Fruit fly (Drosophila melanogaster): ENCODE measurements around the gene bigmax.

Gene bigmax

DNA sequence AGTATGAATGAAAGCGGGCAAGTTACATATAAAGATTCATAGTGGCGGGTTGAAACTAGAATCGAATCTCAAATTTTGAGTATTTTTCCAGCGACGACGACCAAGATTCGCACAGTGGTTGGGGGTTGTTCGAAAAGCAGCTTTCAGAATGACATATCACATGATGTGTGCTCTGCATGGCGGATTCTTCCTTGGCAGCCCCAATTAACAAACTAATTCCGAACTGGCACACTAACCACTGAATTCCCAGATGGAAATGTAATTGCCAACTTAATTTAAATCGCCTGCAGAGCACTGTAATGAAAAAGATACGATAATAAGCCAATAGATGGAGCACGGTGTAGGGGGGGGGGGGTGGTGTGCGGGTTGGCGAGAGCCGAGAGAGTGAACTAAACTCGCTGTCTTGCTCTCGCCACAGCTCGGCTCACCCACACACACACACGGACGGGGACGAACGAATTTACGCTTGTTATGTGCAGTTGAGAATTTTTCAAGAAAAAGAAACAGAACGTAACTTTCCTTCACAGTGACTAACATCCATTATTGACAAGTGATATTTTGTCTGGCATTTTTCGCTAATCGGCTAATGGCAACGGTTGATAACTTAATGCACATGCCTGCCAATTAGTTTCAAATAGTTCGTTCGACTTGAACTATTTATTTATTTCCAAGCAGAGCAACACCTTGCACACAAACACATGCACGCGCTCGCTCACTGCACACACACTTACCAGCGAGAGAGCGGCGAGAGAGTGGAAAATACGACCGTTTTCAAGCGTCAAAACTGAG lies 7.1 kb downstream of the bigmax start (continued):
- TF ChIP-seq gem (tag; optimal IDR thresholded peaks at IDR 0.05) (peak; percentile 97), salm (tag; optimal IDR thresholded peaks at IDR 0.05) (peak; percentile 89), CG10209 (GFP tag; optimal IDR thresholded peaks at IDR 0.05) (peak; percentile 96), CG42726 (GFP tag; IDR thresholded peaks at IDR 0.05; ENCODE audit: partially characterized antibody) (0 out of 2 replicates have a peak, but pooled peaks have one; percentile 23), CG4360 (GFP tag; IDR thresholded peaks at IDR 0.05) (peak; percentile 78), NK7.1 (GFP tag; optimal IDR thresholded peaks at IDR 0.05) (peak; percentile 91), Side (GFP tag; optimal IDR thresholded peaks at IDR 0.05) (peak; percentile 95), slou (GFP tag; optimal IDR thresholded peaks at IDR 0.05) (peak; percentile 75), Lpt (GFP tag; optimal IDR thresholded peaks at IDR 0.05) (no peak), NC2α (GFP tag; optimal IDR thresholded peaks at IDR 0.05) (peak; percentile 82), chm (GFP tag; IDR thresholded peaks at IDR 0.05) (peak; percentile 97), tna (GFP tag; IDR thresholded peaks at IDR 0.05; ENCODE audit: partially characterized antibody) (peak; percentile 63; the same call in 1 of the 2 replicates), br (optimal IDR thresholded peaks at IDR 0.05) (no peak), eve (GFP tag; optimal IDR thresholded peaks at IDR 0.05) (no peak), Doc3 (GFP tag; IDR thresholded peaks at IDR 0.05; ENCODE audit: partially characterized antibody) (0 out of 3 replicates have a peak, but pooled peaks have one; percentile 25), CG10462 (GFP tag; optimal IDR thresholded peaks at IDR 0.05) (peak; percentile 78), HHEX (GFP tag; optimal IDR thresholded peaks at IDR 0.05) (peak; percentile 96), Deaf1 (tag; optimal IDR thresholded peaks at IDR 0.05) (peak; percentile 89), ap (GFP tag; IDR thresholded peaks at IDR 0.05) (peak; percentile 94), Antp (GFP tag; optimal IDR thresholded peaks at IDR 0.05) (peak; percentile 97), toy (GFP tag; IDR thresholded peaks at IDR 0.05) (peak; percentile 86), zfh1 (GFP tag; IDR thresholded peaks at IDR 0.05) (peak; percentile 98), CG12219 (GFP tag; optimal IDR thresholded peaks at IDR 0.05) (peak; percentile 97), ind (GFP tag; optimal IDR thresholded peaks at IDR 0.05) (peak; percentile 98), CG11723 (GFP tag; optimal IDR thresholded peaks at IDR 0.05) (peak; percentile 92), stc (GFP tag; IDR thresholded peaks at IDR 0.05) (peak; percentile 97), so (GFP tag; IDR thresholded peaks at IDR 0.05) (peak; percentile 96), CkIIα-i1 (GFP tag; IDR thresholded peaks at IDR 0.05) (peak; percentile 87), Hr51 (GFP tag; optimal IDR thresholded peaks at IDR 0.05) (peak; percentile 92 to 95), CG8359 (GFP tag; optimal IDR thresholded peaks at IDR 0.05; ENCODE audit: borderline replicate concordance) (peak; percentile 73), CG4617 (GFP tag; optimal IDR thresholded peaks at IDR 0.05; ENCODE audit: borderline replicate concordance) (peak; percentile 92), CG9609 (GFP tag; optimal IDR thresholded peaks at IDR 0.05) (peak; percentile 97), Hsf (GFP tag; optimal IDR thresholded peaks at IDR 0.05) (peak; percentile 96), wek (GFP tag; optimal IDR thresholded peaks at IDR 0.05) (peak; percentile 86), CG8290 (GFP tag; optimal IDR thresholded peaks at IDR 0.05) (peak; percentile 72), CG8290 (tag; optimal IDR thresholded peaks at IDR 0.05) (peak in 1 of 2 experiments; percentile 100), hth (optimal IDR thresholded peaks at IDR 0.05) (no peak), gsb (GFP tag; IDR thresholded peaks at IDR 0.05) (peak; percentile 95), CG11456 (GFP tag; IDR thresholded peaks at IDR 0.05) (peak; percentile 96), CG7271 (tag; optimal IDR thresholded peaks at IDR 0.05) (peak; percentile 27), CG6765 (GFP tag; optimal IDR thresholded peaks at IDR 0.05) (peak; percentile 90), kni (GFP tag; optimal IDR thresholded peaks at IDR 0.05) (peak; percentile 92), fd96Cb (tag; optimal IDR thresholded peaks at IDR 0.05) (peak; percentile 95), CG3163 (GFP tag; optimal IDR thresholded peaks at IDR 0.05) (peak; percentile 83), ATbp (GFP tag; optimal IDR thresholded peaks at IDR 0.05) (peak; percentile 95), Ptx1 (GFP tag; IDR thresholded peaks at IDR 0.05) (peak; percentile 97), CG34422 (GFP tag; IDR thresholded peaks at IDR 0.05) (peak; percentile 98), maf-S (GFP tag; optimal IDR thresholded peaks at IDR 0.05) (peak; percentile 88), pros (GFP tag; optimal IDR thresholded peaks at IDR 0.05) (peak; percentile 96), Hr3 (GFP tag; optimal IDR thresholded peaks at IDR 0.05) (peak; percentile 89)

Measured in whole organism, embryonic.